Fruit fly (Drosophila melanogaster) ovary, adult (tissue): ENCODE data around the gene eca.
"Not testable (repeated sequence)": the region's sequence is repeated elsewhere in the genome, so short reads cannot be mapped to it uniquely, and the experiment has no call there.

Experiments
- CG17801 ChIP-seq: fragments of 200-800 bp; optimal IDR thresholded peaks from 2 replicates; lab custom pipeline; 2019; ENCODE audit warnings: missing biosample characterization, mild to moderate bottlenecking, missing genetic modification characterization, moderate library complexity; ENCODE audit not compliant: partially characterized antibody

The eca gene

dm6 chr3R:9685376-9685775 is at the start of gene eca, which contains the start of gene CG18542:
TSS of gene eca (minus strand) at chr3R:9685476.
TSS of gene CG18542 (plus strand) at chr3R:9685760.
- TF ChIP-seq CG17801 (GFP tag; lab: Kevin White, UChicago) = not testable (repeated sequence)

DNA sequence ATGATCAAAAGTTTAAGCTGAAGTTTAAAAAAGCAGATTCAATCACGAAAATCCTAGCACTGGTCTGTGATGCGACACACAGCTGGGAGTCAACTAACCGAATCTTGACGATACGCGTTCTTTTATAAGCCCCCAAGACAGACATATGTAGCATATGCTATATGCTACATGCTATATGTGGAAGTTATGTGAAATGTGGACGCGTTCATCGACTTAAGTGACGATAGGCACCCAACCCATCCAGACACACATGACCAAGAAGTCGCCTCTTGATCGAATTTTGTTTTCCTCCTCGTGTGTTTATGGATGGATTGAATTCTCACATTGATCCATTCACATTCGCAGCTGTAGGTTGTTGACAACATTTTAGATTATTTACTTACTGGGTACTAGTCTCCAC is 47.9 kb upstream of the eca start, which contains the start of gene alphaTub85E:
alphaTub85E (minus strand) TSS at position 101 of the 400 bp plus-strand sequence.
- TF ChIP-seq CG17801 (GFP tag; lab: Kevin White, UChicago) = no peak

- TF ChIP-seq CG17801 (GFP tag; lab: Kevin White, UChicago) = no peak
These were observed 45.5 kb upstream of the eca start, which contains the start of gene FoxP for dm6 chr3R:9730784-9731183. TSS of gene FoxP (minus strand) at chr3R:9730872.

- no peak for TF ChIP-seq CG17801 (GFP tag; lab: Kevin White, UChicago)
These were observed 40.1 kb upstream of the eca start, which contains the start of gene hyd for dm6 chr3R:9725121-9725956. TSS of gene hyd (minus strand) at chr3R:9725615.

DNA sequence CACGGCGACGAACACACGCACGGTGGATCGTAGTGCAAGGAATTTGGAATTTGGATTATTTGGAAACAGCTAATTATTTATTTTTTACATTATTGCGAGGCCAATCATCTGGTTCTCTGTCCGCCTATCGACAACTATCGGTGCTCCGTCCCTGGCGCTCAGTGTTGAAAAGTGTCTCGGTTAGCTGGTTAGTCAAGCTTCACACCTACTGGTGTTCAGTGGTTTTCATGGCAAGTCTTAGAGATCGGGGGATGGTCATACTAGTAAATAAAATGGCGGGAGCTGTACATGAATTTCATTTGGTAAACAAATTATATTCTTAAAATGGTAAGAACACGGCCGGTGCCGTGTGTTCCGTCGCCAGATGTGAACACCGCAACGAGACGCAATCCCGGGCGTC is 25.6 kb upstream of the eca start, which contains the start of the genes trbd and dmt:
trbd (minus strand) TSS at position 152 of the 400 bp plus-strand sequence.
dmt (plus strand) TSS at position 257 of the 400 bp plus-strand sequence.
- TF ChIP-seq CG17801 (GFP tag; lab: Kevin White, UChicago) = no peak

dm6 chr3R:9710228-9710627 is 25.0 kb upstream of the eca start:
- TF ChIP-seq CG17801 (GFP tag; lab: Kevin White, UChicago) = no peak

dm6 chr3R:9705008-9705628 is 19.8 kb upstream of the eca start, which contains the start of gene Unc-115a:
TSS of gene Unc-115a (minus strand) at chr3R:9705417.
- peak; percentile 55 for TF ChIP-seq CG17801 (GFP tag; lab: Kevin White, UChicago)

DNA sequence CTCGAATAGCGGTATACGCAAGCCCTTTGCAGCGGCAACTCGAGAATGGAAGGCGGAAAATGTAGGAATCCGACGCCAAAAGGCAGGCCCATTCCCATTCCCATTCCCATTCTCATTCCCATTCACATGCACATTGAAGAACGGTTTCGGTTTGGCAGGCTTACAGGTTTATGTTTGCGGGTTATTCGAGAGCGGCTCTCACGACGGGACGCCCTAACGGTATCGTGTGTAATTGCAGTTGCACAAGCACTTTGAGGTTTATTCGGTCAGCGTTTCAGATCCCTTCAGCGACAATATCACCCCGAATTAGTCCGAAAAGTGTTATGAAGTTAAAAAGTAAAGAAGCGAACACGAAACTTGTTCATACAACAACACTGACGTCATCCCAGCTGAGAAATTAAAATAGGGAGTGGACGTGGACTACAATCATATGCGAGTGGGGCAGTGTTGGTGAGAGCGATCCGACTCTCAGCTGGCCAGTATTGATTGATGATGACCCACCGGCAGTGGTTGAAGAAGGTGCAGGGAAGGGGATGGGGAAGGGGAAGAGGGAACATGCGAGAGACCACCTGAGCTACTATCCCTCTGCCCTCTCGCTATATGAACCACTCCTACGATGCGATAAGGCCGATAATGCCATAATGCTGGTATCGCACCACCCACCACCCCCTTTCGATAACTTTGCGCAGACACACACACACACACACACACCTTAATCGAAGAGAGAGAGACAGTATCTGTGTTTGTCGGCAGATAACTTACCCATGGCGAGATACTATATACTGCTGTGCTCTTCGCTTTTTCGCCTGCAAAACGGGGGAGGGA is 19.1 kb upstream of the eca start:
- no peak for TF ChIP-seq CG17801 (GFP tag; lab: Kevin White, UChicago)

DNA sequence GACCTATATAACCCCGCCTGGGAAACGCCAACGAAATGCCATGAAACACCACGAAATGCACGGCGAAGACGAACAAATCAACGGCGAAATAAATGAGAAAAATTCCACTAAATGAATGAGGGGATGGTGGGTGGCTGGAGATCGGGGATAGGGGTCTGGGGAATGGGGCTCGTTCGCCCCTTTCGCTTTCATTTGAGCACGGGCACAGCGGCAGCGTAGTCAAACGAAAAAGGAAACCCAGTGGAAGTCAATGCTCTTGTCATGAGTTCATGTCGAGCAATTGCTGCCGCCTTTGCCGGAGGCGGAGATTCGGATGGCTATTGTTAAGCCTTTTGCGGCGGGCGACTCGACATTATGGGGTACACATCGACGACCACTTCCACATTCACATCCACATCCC is 18.0 kb upstream of the eca start:
- no peak for TF ChIP-seq CG17801 (GFP tag; lab: Kevin White, UChicago)

DNA sequence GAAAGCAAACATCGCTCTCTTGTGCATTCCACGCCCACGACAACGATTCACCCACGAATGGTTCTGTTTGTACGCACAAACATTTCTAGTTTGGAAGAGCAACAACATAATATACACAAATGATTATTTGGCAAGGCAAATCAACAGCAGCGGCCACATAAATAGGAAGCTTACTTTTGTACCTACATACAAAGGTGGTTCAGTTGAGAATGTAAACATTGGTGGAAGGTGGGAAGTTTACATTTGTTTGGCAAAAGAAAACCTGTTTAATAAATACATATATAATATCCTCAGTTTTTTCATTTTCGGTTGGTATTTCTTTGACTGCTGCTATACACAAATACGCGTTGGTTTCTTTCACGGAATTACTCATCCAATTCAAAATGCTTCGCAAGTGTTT is 17.3 kb upstream of the eca start:
- peak; percentile 72 for TF ChIP-seq CG17801 (GFP tag; lab: Kevin White, UChicago)

DNA sequence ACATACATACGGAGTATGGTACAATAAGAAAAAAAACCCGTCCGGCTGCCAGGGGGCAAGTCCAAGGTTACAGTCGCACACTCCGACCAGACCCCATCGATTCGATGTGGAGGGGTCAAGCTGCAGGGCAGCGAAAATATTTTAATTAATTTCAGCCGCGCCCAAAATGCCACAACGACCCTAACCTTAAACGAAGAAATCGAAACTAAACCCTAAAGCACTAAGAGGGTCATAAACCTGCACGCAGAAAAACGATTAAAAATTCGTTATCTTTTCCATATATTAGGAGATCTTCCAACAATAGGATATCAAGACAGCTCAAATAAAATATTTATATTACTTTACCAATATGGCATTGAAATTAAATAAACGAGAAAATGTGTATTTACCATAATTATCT is 16.6 kb upstream of the eca start:
- TF ChIP-seq CG17801 (GFP tag; lab: Kevin White, UChicago) = no peak

DNA sequence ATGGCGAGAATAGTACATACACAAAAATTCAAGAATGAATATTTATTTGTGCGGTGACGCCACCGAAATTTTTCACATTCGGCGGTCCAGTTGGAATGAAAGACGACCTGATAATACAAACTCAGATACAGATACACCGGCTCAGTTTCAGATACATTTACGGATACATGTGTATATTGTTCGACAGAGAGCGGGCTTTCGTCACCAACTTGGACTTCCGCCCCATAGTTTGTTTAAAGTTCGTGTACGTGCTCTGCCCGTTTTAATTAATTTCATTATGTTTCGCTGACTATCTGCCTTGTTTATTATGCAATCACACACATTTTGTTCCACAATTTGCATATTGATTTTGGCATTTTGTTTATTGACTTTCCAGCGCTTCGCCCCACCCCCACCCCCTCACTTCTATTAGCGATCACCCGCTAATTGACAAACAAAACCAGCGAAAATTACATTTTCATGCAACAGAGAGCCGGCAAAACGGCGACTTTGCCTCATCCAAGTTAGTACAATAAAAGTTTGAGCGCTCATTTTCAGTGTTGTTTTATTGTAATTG is 15.9 kb upstream of the eca start:
- TF ChIP-seq CG17801 (GFP tag; lab: Kevin White, UChicago) = no peak

- no peak for TF ChIP-seq CG17801 (GFP tag; lab: Kevin White, UChicago)
These were observed 15.2 kb upstream of the eca start for dm6 chr3R:9700513-9700912.

- no peak for TF ChIP-seq CG17801 (GFP tag; lab: Kevin White, UChicago)
These were observed 9.7 kb upstream of the eca start for dm6 chr3R:9694999-9695398.
